6 fruit fly cellular contexts compared by ENCODE assay signal in the genomic region with DNA sequence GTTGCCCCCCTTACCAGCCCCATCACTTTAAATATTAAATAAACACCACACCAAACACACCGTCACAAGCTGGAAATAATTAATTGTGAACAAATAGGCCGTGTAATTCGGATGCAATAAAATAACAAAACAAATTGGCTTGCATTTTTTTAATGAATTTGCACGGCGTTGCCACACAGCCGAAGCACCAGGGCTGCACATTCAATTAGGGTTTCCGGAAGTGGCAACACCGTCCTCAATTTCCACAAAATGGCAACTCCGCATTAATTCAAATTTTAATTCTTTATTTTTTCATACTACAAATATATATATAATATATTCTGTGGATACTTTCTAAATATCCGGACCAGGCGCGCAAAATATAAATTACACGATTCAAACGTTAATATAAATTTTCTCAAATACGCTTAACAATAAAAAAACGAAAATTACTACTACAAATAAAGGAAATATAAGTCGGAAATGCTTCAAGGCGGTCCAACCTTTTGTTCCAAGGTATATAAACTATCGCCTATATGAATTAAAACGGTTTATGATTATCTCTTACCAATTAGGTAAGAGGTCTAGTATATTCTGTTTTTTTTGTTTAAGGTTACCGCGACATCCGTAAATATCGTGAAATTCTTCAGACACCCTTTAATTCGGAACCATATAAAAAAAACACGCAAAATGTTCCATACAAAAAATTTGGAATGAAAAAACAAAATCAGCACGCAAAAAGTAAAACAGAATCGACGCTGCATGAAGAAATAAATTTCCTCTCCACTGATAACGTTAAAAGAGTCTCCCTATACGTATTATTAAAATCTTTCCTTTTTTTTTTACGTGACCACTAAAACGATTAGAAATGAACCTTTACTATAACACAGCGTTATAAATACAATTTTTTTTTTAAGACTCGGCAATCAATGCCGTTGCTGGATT.
TF ChIP-seq lines count a peak whose summit lies in the region.

No protein-coding gene starts in this region.

- peak; percentile 46 for TF ChIP-seq CTCF in whole organism, embryonic (GFP tag; optimal IDR thresholded peaks at IDR 0.05; lab: Kevin White, UChicago)

TF ChIP-seq in whole organism, 6 proteins besides CTCF, POLR2A, EP300 and RAD21:
- TF ChIP-seq usp (GFP tag; optimal IDR thresholded peaks at IDR 0.05; lab: Kevin White, UChicago), result no peak
- peak; percentile 2 for TF ChIP-seq CG8478 (optimal IDR thresholded peaks at IDR 0.05; lab: Kevin White, UChicago)

TF ChIP-seq in whole organism, adult, 20 proteins besides CTCF, POLR2A, EP300 and RAD21 (continues in another document):
- TF ChIP-seq CG5204 (GFP tag; optimal IDR thresholded peaks at IDR 0.05; lab: Kevin White, UChicago) (no peak), CG7101 (tag; optimal IDR thresholded peaks at IDR 0.05; lab: Kevin White, UChicago) (peak; percentile 61), CG1620 (GFP tag; optimal IDR thresholded peaks at IDR 0.05; lab: Kevin White, UChicago) (no peak), cnc (optimal IDR thresholded peaks at IDR 0.05; lab: Kevin White, UChicago) (no peak), Crg-1 (GFP tag; optimal IDR thresholded peaks at IDR 0.05; lab: Kevin White, UChicago) (peak; percentile 11), toe (GFP tag; optimal IDR thresholded peaks at IDR 0.05; lab: Kevin White, UChicago) (no peak), kay (GFP tag; lab: Kevin White, UChicago; ENCODE audit: borderline replicate concordance) (peak; percentile 97), cic (GFP tag; optimal IDR thresholded peaks at IDR 0.05; lab: Kevin White, UChicago) (no peak), ovo (GFP tag; optimal IDR thresholded peaks at IDR 0.05; lab: Kevin White, UChicago) (peak; percentile 22), CG11617 (GFP tag; optimal IDR thresholded peaks at IDR 0.05; lab: Kevin White, UChicago) (no peak), CG14711 (tag; optimal IDR thresholded peaks at IDR 0.05; lab: Kevin White, UChicago) (peak; percentile 17), bab1 (GFP tag; optimal IDR thresholded peaks at IDR 0.05; lab: Kevin White, UChicago) (peak; percentile 65), pad (GFP tag; optimal IDR thresholded peaks at IDR 0.05; lab: Kevin White, UChicago) (peak; percentile 58), tj (GFP tag; optimal IDR thresholded peaks at IDR 0.05; lab: Kevin White, UChicago) (peak; percentile 58), Clk (GFP tag; optimal IDR thresholded peaks at IDR 0.05; lab: Kevin White, UChicago) (no peak)

TF ChIP-seq in whole organism, embryonic, 481 proteins besides CTCF, POLR2A, EP300 and RAD21 (continues in another document):
- no peak for TF ChIP-seq CG12155 (GFP tag; optimal IDR thresholded peaks at IDR 0.05; lab: Kevin White, UChicago)
- TF ChIP-seq CG14965 (GFP tag; optimal IDR thresholded peaks at IDR 0.05; lab: Kevin White, UChicago; ENCODE audit: borderline replicate concordance), result no peak
- peak; percentile 48 for TF ChIP-seq CG12391 (tag; optimal IDR thresholded peaks at IDR 0.05; lab: Kevin White, UChicago)
- peak; percentile 5 for TF ChIP-seq az2 (GFP tag; optimal IDR thresholded peaks at IDR 0.05; lab: Kevin White, UChicago)
- TF ChIP-seq twi (tag; optimal IDR thresholded peaks at IDR 0.05; lab: Kevin White, UChicago), result no peak
- peak; percentile 59; the same call in 1 of the 2 replicates for TF ChIP-seq CG11247 (GFP tag; IDR thresholded peaks at IDR 0.05; lab: Robert Waterston, UW)
- peak; percentile 1 for TF ChIP-seq ems (GFP tag; optimal IDR thresholded peaks at IDR 0.05; lab: Kevin White, UChicago)
- TF ChIP-seq shn (GFP tag; optimal IDR thresholded peaks at IDR 0.05; lab: Kevin White, UChicago), result no peak
- TF ChIP-seq CG10147 (GFP tag; optimal IDR thresholded peaks at IDR 0.05; lab: Kevin White, UChicago), result peak; percentile 8
- TF ChIP-seq CG2199 (GFP tag; IDR thresholded peaks at IDR 0.05; lab: Robert Waterston, UW), result peak; percentile 92
- no peak for TF ChIP-seq esg (GFP tag; conservative IDR thresholded peaks at IDR 0.05; lab: Robert Waterston, UW)
- TF ChIP-seq CG13287 (GFP tag; IDR thresholded peaks at IDR 0.05; lab: Robert Waterston, UW; ENCODE audit: partially characterized antibody), result peak; percentile 42; the same call in 1 of the 2 replicates
- peak; percentile 1 for TF ChIP-seq MTF-1 (GFP tag; optimal IDR thresholded peaks at IDR 0.05; lab: Kevin White, UChicago; ENCODE audit: borderline replicate concordance)
- peak; percentile 75 for TF ChIP-seq CG15514 (GFP tag; optimal IDR thresholded peaks at IDR 0.05; lab: Kevin White, UChicago)

TF ChIP-seq in whole organism, prepupa, 60 proteins besides CTCF, POLR2A, EP300 and RAD21 (continues in another document):
- TF ChIP-seq vri (GFP tag; optimal IDR thresholded peaks at IDR 0.05; lab: Kevin White, UChicago) (no peak), Met (GFP tag; optimal IDR thresholded peaks at IDR 0.05; lab: Kevin White, UChicago) (no peak), CG6163 (GFP tag; IDR thresholded peaks at IDR 0.05; lab: Robert Waterston, UW) (no peak), fd85E (GFP tag; optimal IDR thresholded peaks at IDR 0.05; lab: Kevin White, UChicago) (no peak), CG6792 (GFP tag; optimal IDR thresholded peaks at IDR 0.05; lab: Kevin White, UChicago) (no peak), salr (GFP tag; optimal IDR thresholded peaks at IDR 0.05; lab: Kevin White, UChicago) (peak in 1 of 2 experiments; percentile 19), net (GFP tag; optimal IDR thresholded peaks at IDR 0.05; lab: Kevin White, UChicago) (no peak), Ets21C (GFP tag; optimal IDR thresholded peaks at IDR 0.05; lab: Kevin White, UChicago) (no peak), CG6854 (GFP tag; optimal IDR thresholded peaks at IDR 0.05; lab: Kevin White, UChicago) (peak; percentile 56), CG32006 (GFP tag; optimal IDR thresholded peaks at IDR 0.05; lab: Kevin White, UChicago) (no peak), CG8632 (GFP tag; optimal IDR thresholded peaks at IDR 0.05; lab: Kevin White, UChicago) (no peak), CG15336 (GFP tag; IDR thresholded peaks at IDR 0.05; lab: Robert Waterston, UW) (no peak), Hr39 (GFP tag; optimal IDR thresholded peaks at IDR 0.05; lab: Kevin White, UChicago) (no peak), esn (GFP tag; optimal IDR thresholded peaks at IDR 0.05; lab: Kevin White, UChicago) (peak; percentile 18), fd59A (GFP tag; optimal IDR thresholded peaks at IDR 0.05; lab: Kevin White, UChicago) (no peak), CG6808 (GFP tag; optimal IDR thresholded peaks at IDR 0.05; lab: Kevin White, UChicago) (peak; percentile 29), svp (GFP tag; lab: Kevin White, UChicago) (no peak), Sox15 (GFP tag; optimal IDR thresholded peaks at IDR 0.05; lab: Kevin White, UChicago) (no peak)

TF ChIP-seq in whole organism, pupa, 21 proteins besides CTCF, POLR2A, EP300 and RAD21:
- TF ChIP-seq Ets98B (GFP tag; IDR thresholded peaks at IDR 0.05; lab: Robert Waterston, UW) (no peak), CG13204 (GFP tag; optimal IDR thresholded peaks at IDR 0.05; lab: Kevin White, UChicago) (no peak), CG10348 (GFP tag; IDR thresholded peaks at IDR 0.05; lab: Robert Waterston, UW) (no peak), EcR (GFP tag; optimal IDR thresholded peaks at IDR 0.05; lab: Kevin White, UChicago) (no peak), CG8301 (tag; optimal IDR thresholded peaks at IDR 0.05; lab: Kevin White, UChicago) (no peak), CG34367 (tag; optimal IDR thresholded peaks at IDR 0.05; lab: Kevin White, UChicago) (no peak), gl (tag; optimal IDR thresholded peaks at IDR 0.05; lab: Kevin White, UChicago) (no peak), CG15710 (tag; optimal IDR thresholded peaks at IDR 0.05; lab: Kevin White, UChicago) (peak; percentile 28), CG9948 (tag; optimal IDR thresholded peaks at IDR 0.05; lab: Kevin White, UChicago) (no peak), CG4496 (GFP tag; IDR thresholded peaks at IDR 0.05; lab: Robert Waterston, UW) (peak; percentile 31; the same call in 1 of the 3 replicates)

TF ChIP-seq in whole organism, wandering third instar larva, 38 proteins besides CTCF, POLR2A, EP300 and RAD21 (continues in another document):
- TF ChIP-seq h (GFP tag; optimal IDR thresholded peaks at IDR 0.05; lab: Kevin White, UChicago) (peak; percentile 8), ey (GFP tag; optimal IDR thresholded peaks at IDR 0.05; lab: Kevin White, UChicago) (no peak), Dfd (GFP tag; optimal IDR thresholded peaks at IDR 0.05; lab: Kevin White, UChicago) (no peak), woc (GFP tag; optimal IDR thresholded peaks at IDR 0.05; lab: Kevin White, UChicago) (no peak), jim (GFP tag; optimal IDR thresholded peaks at IDR 0.05; lab: Kevin White, UChicago) (no peak), lola (GFP tag; optimal IDR thresholded peaks at IDR 0.05; lab: Kevin White, UChicago) (no peak), rgr (GFP tag; optimal IDR thresholded peaks at IDR 0.05; lab: Kevin White, UChicago) (no peak), Rel (GFP tag; optimal IDR thresholded peaks at IDR 0.05; lab: Kevin White, UChicago) (no peak), Rel (tag; optimal IDR thresholded peaks at IDR 0.05; lab: Kevin White, UChicago) (peak; percentile 41), Vsx2 (GFP tag; optimal IDR thresholded peaks at IDR 0.05; lab: Kevin White, UChicago; ENCODE audit: partially characterized antibody) (peak; percentile 65), br (GFP tag; optimal IDR thresholded peaks at IDR 0.05; lab: Kevin White, UChicago) (no peak), Hnf4 (GFP tag; optimal IDR thresholded peaks at IDR 0.05; lab: Kevin White, UChicago) (peak; percentile 16), CG32264 (GFP tag; optimal IDR thresholded peaks at IDR 0.05; lab: Kevin White, UChicago) (no peak), tai (GFP tag; optimal IDR thresholded peaks at IDR 0.05; lab: Kevin White, UChicago) (no peak), dsf (GFP tag; optimal IDR thresholded peaks at IDR 0.05; lab: Kevin White, UChicago; ENCODE audit: borderline replicate concordance) (no peak), CG9705 (GFP tag; optimal IDR thresholded peaks at IDR 0.05; lab: Kevin White, UChicago) (peak; percentile 72), CrebA (GFP tag; optimal IDR thresholded peaks at IDR 0.05; lab: Kevin White, UChicago; ENCODE audit: borderline replicate concordance) (no peak), fru (GFP tag; optimal IDR thresholded peaks at IDR 0.05; lab: Kevin White, UChicago) (peak; percentile 7), foxo (GFP tag; optimal IDR thresholded peaks at IDR 0.05; lab: Kevin White, UChicago) (peak in 1 of 2 experiments; percentile 45), Mio (GFP tag; optimal IDR thresholded peaks at IDR 0.05; lab: Kevin White, UChicago) (no peak), psq (GFP tag; optimal IDR thresholded peaks at IDR 0.05; lab: Kevin White, UChicago) (no peak), Jra (GFP tag; optimal IDR thresholded peaks at IDR 0.05; lab: Kevin White, UChicago) (peak; percentile 67), Hr78 (GFP tag; optimal IDR thresholded peaks at IDR 0.05; lab: Kevin White, UChicago) (no peak), GATAd (GFP tag; optimal IDR thresholded peaks at IDR 0.05; lab: Kevin White, UChicago) (no peak), OdsH (GFP tag; optimal IDR thresholded peaks at IDR 0.05; lab: Kevin White, UChicago) (no peak), dmrt93B (GFP tag; optimal IDR thresholded peaks at IDR 0.05; lab: Kevin White, UChicago) (no peak), Abd-B (GFP tag; optimal IDR thresholded peaks at IDR 0.05; lab: Kevin White, UChicago) (no peak)
